Worm (Caenorhabditis elegans): ENCODE measurements around the gene nep-9.

DNA sequence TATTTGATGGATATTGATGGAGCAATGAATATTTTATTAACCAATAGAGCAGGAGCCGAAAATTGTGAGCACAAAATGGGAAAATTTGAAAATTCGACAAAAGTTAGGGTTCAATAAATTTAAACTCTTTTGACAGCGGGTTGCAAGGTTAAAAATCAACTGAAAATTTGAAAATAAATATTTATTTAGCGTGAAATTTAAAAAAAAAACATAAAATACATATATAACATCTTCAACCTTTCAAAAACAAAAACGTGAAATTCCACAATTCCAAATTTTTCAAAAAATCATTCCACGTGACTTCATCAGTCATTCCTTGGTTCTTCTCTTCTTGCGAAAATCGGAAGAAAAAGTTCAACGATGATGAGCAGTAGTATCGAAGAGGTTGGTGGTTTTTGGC, 30.3 kb upstream of the nep-9 start, which contains the start of gene C16C8.18:
- TF ChIP-seq ceh-13 (GFP tag; optimal IDR thresholded peaks at IDR 0.05) (no peak), tra-4 (tag; optimal IDR thresholded peaks at IDR 0.05) (no peak), ama-1 (optimal IDR thresholded peaks at IDR 0.05) (no peak)

All from whole organism, early embryonic.